Fruit fly (Drosophila melanogaster) whole organism, wandering third instar larva: ENCODE data around the gene Cyp305a1.
A peak's percentile ranks its signal among the peaks of the same experiment; 100 is the strongest.

Experiments used
- Abd-B ChIP-seq: fragments of >200 bp; optimal IDR thresholded peaks from 2 replicates; lab custom pipeline; 2017; ENCODE audit warnings: missing biosample characterization, missing genetic modification characterization
- CG32264 ChIP-seq: fragments of 200-800 bp; sonication (Bioruptor generic); optimal IDR thresholded peaks from 2 replicates; lab custom pipeline; 2016; ENCODE audit warnings: missing biosample characterization, missing genetic modification characterization
- CG9705 ChIP-seq: fragments of 200-800 bp; sonication (Bioruptor generic); optimal IDR thresholded peaks from 2 replicates; lab custom pipeline; 2018; ENCODE audit warnings: missing biosample characterization, mild to moderate bottlenecking, missing genetic modification characterization
- CrebA ChIP-seq: fragments of 200-800 bp; sonication (Bioruptor generic); optimal IDR thresholded peaks from 2 replicates; lab custom pipeline; 2016; ENCODE audit warnings: missing biosample characterization, mild to moderate bottlenecking, missing genetic modification characterization, borderline replicate concordance
- Dfd ChIP-seq: fragments of >200 bp; optimal IDR thresholded peaks from 2 replicates; lab custom pipeline; 2017; ENCODE audit warnings: missing biosample characterization, missing genetic modification characterization
- Dif ChIP-seq: fragments of 200-275, 200-300 bp; sonication (Bioruptor generic); optimal IDR thresholded peaks from 2 replicates; lab custom pipeline; 2018; ENCODE audit warnings: missing biosample characterization, missing genetic modification characterization; ENCODE audit not compliant: partially characterized antibody
- Hnf4 ChIP-seq: fragments of 200-800 bp; sonication (Bioruptor generic); optimal IDR thresholded peaks from 2 replicates; lab custom pipeline; 2016; ENCODE audit warnings: missing biosample characterization, mild to moderate bottlenecking, missing genetic modification characterization
- Hr83 ChIP-seq: fragments of 200-300 bp; sonication (Bioruptor generic); optimal IDR thresholded peaks from 2 replicates; lab custom pipeline; 2016; ENCODE audit warnings: missing biosample characterization, mild to moderate bottlenecking, missing genetic modification characterization, moderate library complexity; ENCODE audit not compliant: poor library complexity, severe bottlenecking
- Jra ChIP-seq: sonication (Bioruptor generic); optimal IDR thresholded peaks from 2 replicates; lab custom pipeline; 2016; ENCODE audit warnings: missing biosample characterization, missing genetic modification characterization
- Mio ChIP-seq: sonication (Bioruptor generic); optimal IDR thresholded peaks from 2 replicates; lab custom pipeline; 2016; ENCODE audit warnings: missing biosample characterization, missing genetic modification characterization
- Myc ChIP-seq: fragments of >200 bp; optimal IDR thresholded peaks from 2 replicates; lab custom pipeline; 2017
- N ChIP-seq: fragments of >200 bp; optimal IDR thresholded peaks from 2 replicates; lab custom pipeline; 2018; ENCODE audit warnings: missing biosample characterization, missing external identifiers, missing genetic modification characterization
- OdsH ChIP-seq: fragments of 200-800 bp; sonication (Bioruptor generic); optimal IDR thresholded peaks from 2 replicates; lab custom pipeline; 2016; ENCODE audit warnings: missing biosample characterization, mild to moderate bottlenecking, missing genetic modification characterization
- Rel ChIP-seq, 2 experiments: fragments of 200-800 bp; sonication (Bioruptor generic) in 1 of 2; optimal IDR thresholded peaks; 2 replicates in 1 of 2; 3 replicates in 1 of 2; lab custom pipeline; 2016 to 2019; ENCODE audit warnings: mild to moderate bottlenecking in 2 of 2, missing biosample characterization in 2 of 2, missing genetic modification characterization in 2 of 2, moderate library complexity in 1 of 2
- Sp1 ChIP-seq: fragments of 200-800 bp; sonication (Bioruptor generic); optimal IDR thresholded peaks from 3 replicates; lab custom pipeline; 2019; ENCODE audit warnings: missing biosample characterization, mild to moderate bottlenecking, missing genetic modification characterization, moderate library complexity
- Vsx2 ChIP-seq: fragments of 200-300, 225-300 bp; sonication (Bioruptor generic); optimal IDR thresholded peaks from 2 replicates; lab custom pipeline; 2018; ENCODE audit warnings: missing biosample characterization, missing genetic modification characterization; ENCODE audit not compliant: partially characterized antibody
- br ChIP-seq: fragments of 200-800 bp; sonication (Bioruptor generic); optimal IDR thresholded peaks from 2 replicates; lab custom pipeline; 2016; ENCODE audit warnings: missing biosample characterization, missing genetic modification characterization
- brk ChIP-seq: fragments of 200-800 bp; sonication (Bioruptor generic); optimal IDR thresholded peaks from 2 replicates; lab custom pipeline; 2016; ENCODE audit warnings: missing biosample characterization, mild to moderate bottlenecking, missing genetic modification characterization
- dl ChIP-seq, 2 experiments: fragments of 175-275, 200-275 bp in 1 of 2; fragments of 200-275 bp in 1 of 2; sonication (Bioruptor generic); optimal IDR thresholded peaks; lab custom pipeline; 2018; ENCODE audit warnings: mild to moderate bottlenecking in 2 of 2, missing biosample characterization in 2 of 2, missing genetic modification characterization in 2 of 2, moderate library complexity in 2 of 2; ENCODE audit not compliant: partially characterized antibody in 2 of 2, insufficient read depth in 1 of 2
- dmrt93B ChIP-seq: fragments of 200-800 bp; sonication (Bioruptor generic); optimal IDR thresholded peaks from 2 replicates; lab custom pipeline; 2018; ENCODE audit warnings: missing biosample characterization, mild to moderate bottlenecking, missing genetic modification characterization
- dsf ChIP-seq: sonication (Bioruptor generic); optimal IDR thresholded peaks from 2 replicates; lab custom pipeline; 2016; ENCODE audit warnings: missing biosample characterization, missing genetic modification characterization, borderline replicate concordance
- ey ChIP-seq: fragments of 200-800 bp; sonication (Bioruptor generic); optimal IDR thresholded peaks from 2 replicates; lab custom pipeline; 2016; ENCODE audit warnings: missing biosample characterization, missing genetic modification characterization
- foxo ChIP-seq, 2 experiments: fragments of 200-800 bp; sonication (Bioruptor generic); optimal IDR thresholded peaks; 2 replicates in 1 of 2; 3 replicates in 1 of 2; lab custom pipeline; 2016 to 2017; ENCODE audit warnings: missing biosample characterization in 2 of 2, missing genetic modification characterization in 2 of 2
- fru ChIP-seq: fragments of 200-800 bp; sonication (Bioruptor generic); optimal IDR thresholded peaks from 3 replicates; lab custom pipeline; 2016; ENCODE audit warnings: missing biosample characterization, mild to moderate bottlenecking, missing genetic modification characterization
- h ChIP-seq: fragments of 200-800 bp; sonication (Bioruptor generic); optimal IDR thresholded peaks from 3 replicates; lab custom pipeline; 2016; ENCODE audit warnings: missing biosample characterization, mild to moderate bottlenecking, missing genetic modification characterization
- jim ChIP-seq: fragments of 175-275, 200-325 bp; sonication (Bioruptor generic); optimal IDR thresholded peaks from 2 replicates; lab custom pipeline; 2016; ENCODE audit warnings: missing biosample characterization, mild to moderate bottlenecking, missing genetic modification characterization
- psq ChIP-seq: fragments of 200-800 bp; sonication (Bioruptor generic); optimal IDR thresholded peaks from 3 replicates; lab custom pipeline; 2017; ENCODE audit warnings: missing biosample characterization, mild to moderate bottlenecking, missing genetic modification characterization, moderate library complexity
- rgr ChIP-seq: fragments of 200-800 bp; sonication (Bioruptor generic); optimal IDR thresholded peaks from 3 replicates; lab custom pipeline; 2016; ENCODE audit warnings: missing biosample characterization, mild to moderate bottlenecking, missing genetic modification characterization
- sage ChIP-seq: fragments of 200-800 bp; sonication (Bioruptor generic); optimal IDR thresholded peaks from 2 replicates; lab custom pipeline; 2016; ENCODE audit warnings: missing biosample characterization, mild to moderate bottlenecking, missing genetic modification characterization
- sv ChIP-seq: fragments of 200-800 bp; sonication (Bioruptor generic); optimal IDR thresholded peaks from 3 replicates; lab custom pipeline; 2016; ENCODE audit warnings: missing biosample characterization, missing genetic modification characterization
- tai ChIP-seq: sonication (Bioruptor generic); optimal IDR thresholded peaks from 2 replicates; lab custom pipeline; 2016; ENCODE audit warnings: missing biosample characterization, missing genetic modification characterization
- usp ChIP-seq: fragments of >200 bp; optimal IDR thresholded peaks from 2 replicates; lab custom pipeline; 2017; ENCODE audit warnings: missing biosample characterization, missing genetic modification characterization
- woc ChIP-seq: sonication (Bioruptor generic); optimal IDR thresholded peaks from 2 replicates; lab custom pipeline; 2016; ENCODE audit warnings: missing biosample characterization, mild to moderate bottlenecking, missing genetic modification characterization

Cyp305a1 gene

DNA sequence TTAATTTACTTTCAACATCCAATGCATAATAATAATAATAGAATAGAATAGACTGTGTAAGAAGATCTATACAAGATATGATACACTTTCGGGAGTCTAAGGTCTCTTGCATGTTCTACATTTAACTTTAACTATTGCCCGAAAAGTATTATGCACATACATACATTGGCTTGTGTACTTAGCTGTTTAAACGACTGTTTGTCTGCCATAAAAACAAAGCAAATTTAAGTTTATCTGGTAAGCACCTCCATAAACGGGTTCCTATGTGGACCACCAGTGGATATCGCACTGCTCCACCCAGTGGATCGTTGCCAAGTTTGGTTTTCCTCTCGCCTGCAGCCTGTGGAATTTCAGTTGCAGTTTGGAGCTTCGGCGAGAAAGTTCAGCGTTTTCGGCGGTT lies 33.8 kb upstream of the Cyp305a1 start:
- TF ChIP-seq woc (GFP tag; lab: Kevin White, UChicago) = no peak
- TF ChIP-seq Hr83 (GFP tag; lab: Kevin White, UChicago) = peak; percentile 88
- peak in 1 of 2 experiments; percentile 2 for TF ChIP-seq foxo (GFP tag; optimal IDR thresholded peaks at IDR 0.05; lab: Kevin White, UChicago)
- TF ChIP-seq, all 38 proteins: peak for 2

dm6 chr3L:19845907-19846301 lies 32.8 kb upstream of the Cyp305a1 start:
- TF ChIP-seq Rel (GFP tag; optimal IDR thresholded peaks at IDR 0.05; lab: Kevin White, UChicago) (no peak), Rel (tag; optimal IDR thresholded peaks at IDR 0.05; lab: Kevin White, UChicago) (peak; percentile 35), jim (GFP tag; lab: Kevin White, UChicago) (no peak)

DNA sequence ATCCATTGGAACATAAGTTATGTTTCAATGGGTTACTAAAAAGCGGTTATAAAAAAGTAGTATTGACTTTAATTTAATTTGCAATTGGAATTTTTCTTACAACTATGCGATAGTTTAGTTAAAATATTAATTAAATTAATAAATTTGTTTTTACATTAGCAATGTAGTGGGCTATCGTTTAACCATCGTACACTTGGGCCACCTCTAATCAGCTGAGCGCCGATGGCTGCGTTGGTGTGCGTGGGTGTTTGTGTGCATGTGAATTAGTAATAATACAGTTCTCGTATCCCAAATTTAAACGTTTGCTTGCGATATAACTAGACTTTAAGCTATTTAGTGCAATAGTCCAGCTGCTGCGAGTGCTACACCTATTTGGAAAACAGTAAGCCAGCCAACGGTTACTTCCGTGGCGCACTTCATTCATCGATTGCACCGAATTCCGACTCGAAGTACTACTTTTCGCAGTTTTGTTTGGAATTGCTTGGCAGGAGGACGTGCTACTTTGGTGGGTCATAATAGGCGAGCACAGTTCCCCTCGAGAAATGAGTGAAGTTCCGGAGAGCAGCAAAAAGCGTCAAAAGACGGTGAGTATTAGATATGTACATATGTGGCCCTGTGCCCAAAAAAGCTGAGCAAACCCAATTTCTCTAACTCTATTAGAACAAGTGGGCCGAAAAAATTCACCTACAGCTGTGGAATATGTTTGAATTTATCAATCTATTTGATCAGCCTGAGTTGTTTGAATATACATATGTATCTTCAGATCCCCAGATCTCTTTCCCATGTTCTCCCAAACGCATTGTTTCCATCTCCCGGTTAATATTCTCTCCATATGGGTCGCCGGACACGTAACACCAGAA lies 32.1 kb upstream of the Cyp305a1 start, which contains the start of gene Papss:
Papss (plus strand) TSS at position 247 of the 860 bp plus-strand sequence.
- TF ChIP-seq dl (GFP tag; optimal IDR thresholded peaks at IDR 0.05; lab: Kevin White, UChicago; ENCODE audit: insufficient read depth in 1 of 2, partially characterized antibody in 2 of 2) (no peak), psq (peak; percentile 8), Hr83 (GFP tag; lab: Kevin White, UChicago) (peak; percentile 24), Hnf4 (GFP tag; lab: Kevin White, UChicago) (no peak), brk (GFP tag; lab: Kevin White, UChicago) (no peak), dsf (no peak), ey (peak; percentile 6), Mio (no peak)
- TF ChIP-seq, all 38 proteins: peak for 3

- no peak for TF ChIP-seq dmrt93B (GFP tag; lab: Kevin White, UChicago)
- no peak for TF ChIP-seq CG9705 (GFP tag; lab: Kevin White, UChicago)
- no peak for TF ChIP-seq Hnf4 (GFP tag; lab: Kevin White, UChicago)
- TF ChIP-seq Dfd (GFP tag; lab: Kevin White, UChicago) = peak; percentile 96
- no peak for TF ChIP-seq fru
- TF ChIP-seq psq = no peak
These were observed 31.4 kb upstream of the Cyp305a1 start for dm6 chr3L:19844507-19844906.

dm6 chr3L:19836375-19836937 lies 23.3 kb upstream of the Cyp305a1 start, which contains the start of gene kto:
Gene kto (plus strand): TSS chr3L:19836614.
- TF ChIP-seq Mio (no peak), sv (GFP tag; lab: Kevin White, UChicago) (no peak), dsf (no peak), psq (no peak), Abd-B (no peak), CG32264 (GFP tag; lab: Kevin White, UChicago) (no peak), CrebA (no peak), rgr (no peak), Myc (lab: Kevin White, UChicago) (no peak), Rel (GFP tag; optimal IDR thresholded peaks at IDR 0.05; lab: Kevin White, UChicago) (no peak), Rel (tag; optimal IDR thresholded peaks at IDR 0.05; lab: Kevin White, UChicago) (no peak), Vsx2 (GFP tag; lab: Kevin White, UChicago) (no peak), h (no peak), sage (GFP tag; lab: Kevin White, UChicago) (no peak), Sp1 (GFP tag; lab: Kevin White, UChicago) (no peak), dmrt93B (GFP tag; lab: Kevin White, UChicago) (no peak)

dm6 chr3L:19834143-19834794 lies 21.1 kb upstream of the Cyp305a1 start, which contains the start of the genes trc and CG32221:
Gene trc (minus strand): TSS chr3L:19834304.
Gene CG32221 (plus strand): TSS chr3L:19834670.
- TF ChIP-seq Rel (GFP tag; optimal IDR thresholded peaks at IDR 0.05; lab: Kevin White, UChicago) (no peak), Rel (tag; optimal IDR thresholded peaks at IDR 0.05; lab: Kevin White, UChicago) (peak; percentile 9), fru (no peak), woc (GFP tag; lab: Kevin White, UChicago) (no peak), Sp1 (GFP tag; lab: Kevin White, UChicago) (peak; percentile 70), psq (peak; percentile 6), CG32264 (GFP tag; lab: Kevin White, UChicago) (no peak), Jra (GFP tag; lab: Kevin White, UChicago) (no peak), tai (no peak), brk (GFP tag; lab: Kevin White, UChicago) (no peak), CrebA (no peak), sv (GFP tag; lab: Kevin White, UChicago) (no peak), dsf (no peak), usp (GFP tag; lab: Kevin White, UChicago) (no peak), rgr (no peak), OdsH (peak; percentile 9), br (GFP tag; lab: Kevin White, UChicago) (no peak), Mio (no peak), N (GFP tag; lab: Kevin White, UChicago) (no peak), Vsx2 (GFP tag; lab: Kevin White, UChicago) (no peak), Dif (GFP tag; lab: Kevin White, UChicago) (no peak), dl (GFP tag; optimal IDR thresholded peaks at IDR 0.05; lab: Kevin White, UChicago; ENCODE audit: insufficient read depth in 1 of 2, partially characterized antibody in 2 of 2) (no peak), Hnf4 (GFP tag; lab: Kevin White, UChicago) (no peak)
